Worm (Caenorhabditis elegans) whole organism, late embryonic: ENCODE results near the gene C27C12.3.

ENCODE experiments used
- ama-1 ChIP-seq: fragments of 150-350 bp; optimal IDR thresholded peaks from 2 replicates; lab custom pipeline; 2014
- pqm-1 ChIP-seq: sonication (generic microtip); optimal IDR thresholded peaks from 2 replicates; lab custom pipeline; 2016; ENCODE audit warnings: missing genetic modification characterization, missing compliant biosample characterization

ce11 chrX:14877691-14878090 is 12.0 kb upstream of the C27C12.3 start:
- TF ChIP-seq ama-1 (lab: Kevin White, UChicago) (no peak), pqm-1 (tag; lab: Kevin White, UChicago) (no peak)
